Worm (Caenorhabditis elegans) whole organism, L4/young adult: ENCODE results near the gene ZK1240.6.
"Not testable (repeated sequence)": the region's sequence is repeated elsewhere in the genome, so short reads cannot be mapped to it uniquely, and the experiment has no call there.

Source experiments
- W03F9.2 ChIP-seq: fragments of 150-350 bp; optimal IDR thresholded peaks from 2 replicates; lab custom pipeline; 2014; ENCODE audit warnings: missing biosample characterization, missing genetic modification characterization
- dao-5 ChIP-seq: sonication (generic microtip); optimal IDR thresholded peaks from 2 replicates; lab custom pipeline; 2016; ENCODE audit warnings: missing genotype, missing genetic modification characterization, moderate library complexity, missing compliant biosample characterization
- him-1 ChIP-seq: sonication (generic microtip); optimal IDR thresholded peaks from 2 replicates; lab custom pipeline; 2016; ENCODE audit warnings: missing genotype, missing genetic modification reagents, missing genetic modification characterization, missing compliant biosample characterization

The ZK1240.6 gene

DNA sequence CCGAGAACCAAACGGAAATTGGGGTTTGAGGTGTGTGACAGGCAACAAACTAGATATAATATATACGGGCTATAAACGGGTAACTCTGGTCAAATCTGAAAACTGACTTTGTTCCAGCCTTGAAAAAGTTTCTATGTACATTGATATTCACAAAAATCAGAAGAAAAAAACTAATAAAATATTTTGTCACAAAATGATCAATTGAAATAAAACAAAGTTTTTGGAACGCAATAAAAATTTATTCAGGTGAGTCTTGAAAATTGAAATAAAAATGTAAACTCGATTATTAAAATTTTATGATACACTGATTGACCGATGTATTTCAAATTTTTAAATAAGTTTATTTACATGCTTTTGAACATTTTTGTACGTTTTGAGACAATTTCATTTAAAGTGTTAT lies 20.4 kb downstream of the ZK1240.6 start, which contains the start of gene B0281.6:
TSS of gene B0281.6 (minus strand) at position 101 of the 400 bp plus-strand sequence.
- TF ChIP-seq W03F9.2 (tag; lab: Kevin White, UChicago) (no peak), dao-5 (no peak), him-1 (tag; lab: Kevin White, UChicago) (no peak)

DNA sequence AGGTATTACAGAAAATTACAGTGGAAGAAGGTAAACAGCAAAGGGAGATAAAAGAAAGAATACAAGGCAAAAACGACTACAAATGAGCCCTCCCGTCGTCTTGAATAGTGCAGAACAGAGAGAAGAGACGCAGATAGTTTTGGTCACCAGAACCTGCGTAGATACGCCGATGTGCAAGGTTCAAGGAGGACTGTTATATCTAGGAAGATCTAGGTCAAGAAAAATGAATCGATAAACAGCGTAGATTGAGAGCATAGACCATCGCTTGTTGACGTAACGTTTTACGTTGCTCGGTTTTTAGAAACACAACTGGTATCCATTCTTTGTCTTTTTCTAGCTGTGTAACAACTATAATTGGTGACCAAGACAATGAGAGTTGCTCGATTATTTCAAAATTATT lies 21.8 kb downstream of the ZK1240.6 start, which contains the start of gene B0281.5:
TSS of gene B0281.5 (minus strand) at position 101 of the 400 bp plus-strand sequence.
- no peak for TF ChIP-seq him-1 (tag; lab: Kevin White, UChicago)

DNA sequence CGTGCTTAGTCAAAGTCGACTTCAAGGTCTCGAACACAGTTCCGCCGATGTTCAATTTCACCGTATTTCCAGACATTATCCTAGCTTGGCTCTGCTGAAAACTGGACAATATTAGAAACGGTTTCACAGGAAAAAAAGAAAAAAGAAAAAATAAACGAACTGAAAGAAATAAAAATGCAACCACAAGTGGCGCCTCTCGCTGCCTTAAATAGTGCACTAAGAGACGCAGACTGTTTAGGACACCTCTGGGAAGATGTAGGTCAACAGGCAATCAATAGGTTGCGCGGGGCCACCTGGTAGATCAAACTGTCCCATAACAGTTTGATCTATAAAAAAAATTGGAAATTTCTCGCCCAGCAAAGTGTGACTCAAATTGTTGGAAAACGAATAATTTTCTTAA lies 24.0 kb downstream of the ZK1240.6 start, which contains the start of gene B0281.4:
TSS of gene B0281.4 (minus strand) at position 101 of the 400 bp plus-strand sequence.
- TF ChIP-seq him-1 (tag; lab: Kevin White, UChicago) (no peak), W03F9.2 (tag; lab: Kevin White, UChicago) (no peak), dao-5 (no peak)

DNA sequence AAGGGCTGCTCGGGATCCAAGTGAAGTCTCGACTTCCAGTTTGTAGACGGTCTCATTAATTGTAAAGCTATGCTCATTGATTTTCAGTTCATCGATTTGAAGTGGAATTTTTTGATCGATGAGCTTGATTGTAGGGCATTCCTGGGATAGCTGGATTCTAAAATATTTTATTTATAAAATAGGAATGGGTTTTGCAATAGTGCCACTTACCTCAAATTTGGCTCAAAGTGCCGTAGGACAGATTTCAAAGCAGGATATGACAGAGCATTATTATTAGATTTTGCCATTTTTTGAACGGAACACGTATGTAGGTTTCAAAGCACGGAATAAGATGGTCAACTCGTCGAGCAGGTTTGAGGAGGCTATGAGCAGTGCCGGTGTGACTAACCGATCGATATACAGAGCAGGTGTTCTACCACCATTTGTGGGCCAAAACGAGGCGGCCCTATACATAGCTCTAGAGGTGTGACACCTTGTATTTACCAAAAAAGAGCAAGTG lies 26.8 kb downstream of the ZK1240.6 start, which contains the start of gene fbxc-25:
TSS of gene fbxc-25 (minus strand) at position 449 of the 499 bp plus-strand sequence.
- TF ChIP-seq dao-5 (no peak), W03F9.2 (tag; lab: Kevin White, UChicago) (no peak), him-1 (tag; lab: Kevin White, UChicago) (no peak)

DNA sequence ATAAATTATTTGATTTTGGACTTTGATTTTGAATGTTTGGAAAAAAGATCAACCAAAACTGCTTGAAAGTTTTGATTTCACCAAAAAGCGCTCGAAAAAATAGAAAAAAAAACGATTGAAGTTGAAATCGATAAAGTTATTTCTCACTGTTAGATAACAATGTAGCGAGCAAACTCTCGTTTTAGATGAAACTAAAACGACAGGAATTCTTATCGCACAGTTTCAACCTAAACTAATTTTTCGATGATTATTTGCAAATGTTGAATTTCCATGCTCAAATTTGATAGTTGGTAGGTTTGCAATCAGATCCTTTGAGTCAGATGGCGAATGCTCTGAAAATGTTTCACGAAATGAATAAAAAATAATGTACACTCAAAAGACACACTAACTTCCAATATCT lies 30.2 kb downstream of the ZK1240.6 start:
- TF ChIP-seq him-1 (tag; lab: Kevin White, UChicago): no peak
- TF ChIP-seq W03F9.2 (tag; lab: Kevin White, UChicago): no peak
- no peak for TF ChIP-seq dao-5

DNA sequence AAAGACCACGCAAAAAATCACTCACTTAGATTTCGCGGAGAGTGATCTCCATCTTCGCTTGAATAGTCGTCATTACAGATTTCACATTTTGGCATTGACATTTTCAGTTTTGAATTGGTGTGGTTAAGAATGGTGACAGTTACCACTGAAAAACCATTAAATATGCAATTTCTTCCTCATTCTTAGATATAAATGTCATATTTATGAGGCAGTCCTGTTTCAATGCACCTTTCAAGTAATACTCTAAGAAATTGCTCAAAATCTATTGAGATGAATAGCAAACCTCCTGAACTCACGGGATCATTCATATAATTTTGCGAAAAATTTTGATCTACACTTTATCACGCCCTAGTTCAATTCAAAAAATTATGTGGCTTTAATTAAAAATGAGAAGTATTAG lies 30.7 kb downstream of the ZK1240.6 start, which contains the start of gene K09F6.7:
TSS of gene K09F6.7 (minus strand) at position 101 of the 400 bp plus-strand sequence.
- no peak for TF ChIP-seq dao-5

DNA sequence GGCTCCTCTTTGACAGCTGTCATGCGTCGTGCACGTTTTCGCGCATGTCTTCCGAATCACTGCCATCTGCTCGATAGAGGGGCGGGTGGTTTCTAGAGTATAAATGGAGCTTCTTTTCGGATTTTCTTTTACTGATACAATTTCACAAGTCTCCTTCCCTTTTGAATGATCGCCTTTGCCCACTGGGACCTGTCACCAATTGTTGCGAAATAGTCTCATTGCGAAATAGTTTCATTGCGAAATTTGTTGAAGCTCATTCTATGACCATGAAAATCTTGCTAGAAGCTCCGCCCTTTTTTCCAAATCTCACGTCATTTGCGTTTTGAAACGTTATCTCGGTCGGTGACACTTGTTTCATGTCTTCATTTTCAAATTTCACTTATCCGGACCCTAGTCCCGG lies 33.3 kb downstream of the ZK1240.6 start:
- TF ChIP-seq W03F9.2 (tag; lab: Kevin White, UChicago) (no peak), dao-5 (no peak), him-1 (tag; lab: Kevin White, UChicago) (no peak)

DNA sequence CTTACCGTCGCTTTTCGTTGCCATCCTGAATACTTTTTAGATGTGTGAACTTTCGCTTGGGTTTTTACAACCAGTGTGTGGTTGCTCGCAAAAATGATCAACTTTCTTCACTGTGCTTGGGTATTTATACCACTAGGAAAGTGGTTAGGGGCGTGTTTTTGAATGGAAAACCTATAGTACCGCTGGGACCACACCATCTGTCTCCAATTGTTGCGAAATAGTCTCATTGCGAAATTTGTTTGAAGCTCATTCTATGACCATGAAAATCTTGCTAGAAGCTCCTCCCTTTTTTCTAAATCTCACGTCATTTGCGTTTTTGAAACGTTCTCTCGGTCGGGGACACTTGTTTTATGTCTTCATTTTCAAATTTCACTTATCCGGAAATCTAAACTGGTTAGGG lies 33.9 kb downstream of the ZK1240.6 start, which contains the start of the genes K09F6.10 and K09F6.13:
TSS of gene K09F6.10 (minus strand) at position 86 of the 400 bp plus-strand sequence.
TSS of gene K09F6.13 (plus strand) at position 317 of the 400 bp plus-strand sequence.
- no peak for TF ChIP-seq dao-5
- no peak for TF ChIP-seq him-1 (tag; lab: Kevin White, UChicago)
- TF ChIP-seq W03F9.2 (tag; lab: Kevin White, UChicago): no peak

DNA sequence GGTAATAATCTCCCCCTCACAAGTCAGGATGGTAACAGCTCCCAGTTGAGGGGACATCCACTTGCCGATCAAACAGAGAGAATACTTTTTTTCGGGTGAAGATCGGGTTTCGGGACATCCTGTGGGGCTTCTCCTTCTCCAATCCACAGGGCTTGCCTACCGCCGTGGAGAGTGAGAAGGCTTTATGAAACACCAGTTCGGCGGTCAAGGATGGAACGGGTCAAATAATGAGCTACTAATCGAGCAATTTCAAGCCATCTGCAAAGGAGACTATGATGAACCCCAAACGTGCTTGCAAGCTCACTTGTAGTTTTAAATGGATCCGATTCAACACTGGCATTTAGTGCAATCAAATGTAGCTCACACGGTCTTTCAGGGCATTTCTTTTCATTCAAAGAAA lies 38.0 kb downstream of the ZK1240.6 start:
- TF ChIP-seq dao-5 (no peak), him-1 (tag; lab: Kevin White, UChicago) (no peak), W03F9.2 (tag; lab: Kevin White, UChicago) (no peak)

DNA sequence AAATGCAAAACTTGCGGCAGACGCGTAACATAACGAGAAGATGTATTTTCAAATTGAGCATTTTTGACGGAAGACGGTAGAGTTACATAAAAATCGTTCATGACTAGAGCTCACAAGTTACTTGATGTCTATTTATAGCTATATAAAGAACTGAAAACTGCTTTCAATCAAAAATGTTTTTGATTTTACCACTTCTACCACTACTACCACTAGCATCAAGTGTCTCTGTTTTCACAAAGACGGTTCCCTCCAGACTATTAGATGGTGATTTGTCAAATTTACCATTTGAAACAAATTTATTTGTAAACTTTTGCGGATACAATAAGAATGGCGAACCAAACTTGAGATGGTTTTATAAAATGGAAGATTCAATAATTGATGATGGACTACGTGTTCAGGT lies 40.1 kb downstream of the ZK1240.6 start, which contains the start of gene K09F6.9:
TSS of gene K09F6.9 (minus strand) at position 101 of the 400 bp plus-strand sequence.
- not testable (repeated sequence) for TF ChIP-seq dao-5; him-1 (tag; lab: Kevin White, UChicago); W03F9.2 (tag; lab: Kevin White, UChicago)

DNA sequence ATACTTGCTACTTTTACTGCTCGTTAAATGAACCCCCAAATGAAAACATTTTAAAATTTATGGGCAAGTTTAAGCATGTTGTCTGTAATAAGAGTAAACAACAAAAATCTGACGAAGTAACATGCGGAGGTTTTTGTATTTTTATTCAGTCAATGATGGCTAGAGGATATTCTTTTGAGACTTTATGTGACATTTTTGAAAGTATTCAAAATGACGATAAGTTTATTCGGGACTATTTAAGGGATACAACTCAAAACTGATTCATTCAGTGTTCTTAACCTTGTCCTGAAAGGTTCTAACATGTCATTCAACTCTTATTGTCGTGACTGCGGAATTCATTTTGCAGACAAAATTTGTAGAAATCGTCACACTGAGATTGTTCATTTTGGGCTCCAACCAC lies 42.9 kb downstream of the ZK1240.6 start, which contains the start of gene K09F6.11:
TSS of gene K09F6.11 (plus strand) at position 301 of the 400 bp plus-strand sequence.
- TF ChIP-seq dao-5: no peak
- TF ChIP-seq him-1 (tag; lab: Kevin White, UChicago): no peak
- no peak for TF ChIP-seq W03F9.2 (tag; lab: Kevin White, UChicago)

DNA sequence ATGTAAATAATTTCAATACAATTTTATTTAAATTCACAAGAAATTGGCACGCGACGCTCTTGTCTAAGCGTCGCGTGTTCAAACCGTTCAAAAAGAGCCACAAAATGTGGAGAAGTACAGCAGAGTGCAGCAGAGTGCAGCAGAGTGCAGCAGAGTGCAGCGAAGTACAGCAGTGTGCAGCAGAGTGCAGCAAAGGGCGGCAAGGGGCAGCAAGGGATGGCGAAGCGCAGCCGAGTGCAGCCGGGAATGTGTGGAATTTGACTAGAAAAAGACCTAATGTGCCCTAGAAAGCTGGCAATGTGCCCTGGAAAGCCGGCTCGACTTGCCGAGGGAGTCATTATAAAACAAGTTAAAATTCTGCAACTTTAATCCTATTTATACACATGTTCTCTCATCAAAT lies 43.4 kb downstream of the ZK1240.6 start, which contains the start of gene K09F6.6:
TSS of gene K09F6.6 (minus strand) at position 43 of the 400 bp plus-strand sequence.
- TF ChIP-seq dao-5: no peak
- TF ChIP-seq him-1 (tag; lab: Kevin White, UChicago): no peak
- TF ChIP-seq W03F9.2 (tag; lab: Kevin White, UChicago): no peak

DNA sequence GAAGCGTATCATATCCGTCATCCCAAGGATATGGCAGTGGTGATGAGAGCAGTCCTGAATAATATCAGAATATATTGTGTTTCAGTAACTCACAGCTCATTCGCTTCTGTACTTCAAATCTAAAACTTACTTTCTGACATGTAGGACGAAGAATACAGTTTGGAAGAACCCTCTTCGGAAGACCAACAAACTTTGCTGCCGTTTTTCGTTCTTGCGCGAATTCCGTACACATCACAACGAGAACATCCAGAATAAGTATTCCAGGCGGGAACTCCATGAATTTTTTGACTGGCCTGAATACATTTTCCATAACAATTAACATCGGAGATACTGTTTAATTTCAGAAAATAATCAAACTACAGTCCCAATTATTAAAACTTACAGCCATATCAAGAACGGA lies 45.3 kb downstream of the ZK1240.6 start, which contains the start of gene K09F6.15:
TSS of gene K09F6.15 (minus strand) at position 101 of the 400 bp plus-strand sequence.
- TF ChIP-seq him-1 (tag; lab: Kevin White, UChicago) (no peak), W03F9.2 (tag; lab: Kevin White, UChicago) (no peak), dao-5 (no peak)

DNA sequence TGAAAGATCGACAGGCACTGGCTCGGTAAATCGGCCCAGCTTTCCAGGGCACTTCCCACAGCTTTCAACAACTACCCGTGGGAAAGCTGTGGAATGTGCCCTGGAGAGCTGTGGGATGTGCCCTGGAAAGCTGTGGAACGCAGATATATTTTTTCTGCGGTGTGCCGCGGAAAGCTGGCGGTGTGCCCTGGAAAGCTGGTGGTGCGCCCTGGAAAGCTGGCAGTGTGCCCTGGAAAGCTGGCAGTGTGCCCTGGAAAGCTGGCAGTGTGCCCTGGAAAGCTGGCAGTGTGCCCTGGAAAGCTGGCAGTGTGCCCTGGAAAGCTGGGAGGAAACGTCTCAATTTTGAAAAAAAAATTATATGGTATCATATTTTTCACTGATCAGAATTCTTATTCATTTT lies 49.0 kb downstream of the ZK1240.6 start:
- no peak for TF ChIP-seq dao-5
- no peak for TF ChIP-seq him-1 (tag; lab: Kevin White, UChicago)
- TF ChIP-seq W03F9.2 (tag; lab: Kevin White, UChicago): no peak
